Worm (Caenorhabditis elegans): ENCODE data around the gene ufbp-1.

Gene ufbp-1

ce11 chrIII:8444433-8445090, 1.2 kb upstream of the ufbp-1 start:
- no peak for TF ChIP-seq nhr-41 (GFP tag; IDR thresholded peaks at IDR 0.05)
- TF ChIP-seq egl-27 (tag; optimal IDR thresholded peaks at IDR 0.05): no peak
- TF ChIP-seq hmg-1.1 (GFP tag; IDR thresholded peaks at IDR 0.05): no peak
- TF ChIP-seq jun-1 (tag; optimal IDR thresholded peaks at IDR 0.05): no peak
- TF ChIP-seq ZK337.2 (GFP tag; IDR thresholded peaks at IDR 0.05): no peak
- no peak for TF ChIP-seq dmd-8 (GFP tag; IDR thresholded peaks at IDR 0.05)
- TF ChIP-seq set-16 (GFP tag; IDR thresholded peaks at IDR 0.05): peak; percentile 20
- no peak for TF ChIP-seq ceh-82 (tag; optimal IDR thresholded peaks at IDR 0.05)
- TF ChIP-seq unc-62 (GFP tag; optimal IDR thresholded peaks at IDR 0.05 in 1 of 2): peak in 1 of 2 experiments; percentile 82
- no peak for TF ChIP-seq unc-62 (tag; optimal IDR thresholded peaks at IDR 0.05)
- no peak for TF ChIP-seq nhr-76 (tag; optimal IDR thresholded peaks at IDR 0.05)
- TF ChIP-seq Y105C5A.15 (GFP tag; IDR thresholded peaks at IDR 0.05): 0 out of 2 replicates have a peak, but pooled peaks have one; percentile 19
- no peak for TF ChIP-seq arid-1 (GFP tag; conservative IDR thresholded peaks at IDR 0.05)
- TF ChIP-seq lir-3 (tag; optimal IDR thresholded peaks at IDR 0.05): no peak
- no peak for TF ChIP-seq vab-7 (GFP tag; IDR thresholded peaks at IDR 0.05)
- TF ChIP-seq mxl-2 (GFP tag; conservative IDR thresholded peaks at IDR 0.05): no peak
- TF ChIP-seq ceh-20 (GFP tag; IDR thresholded peaks at IDR 0.05): no peak; the same call in 1 of the 2 replicates
- no peak for TF ChIP-seq zfp-2 (tag; optimal IDR thresholded peaks at IDR 0.05)
- TF ChIP-seq aly-2 (tag; optimal IDR thresholded peaks at IDR 0.05): no peak
- TF ChIP-seq cey-2 (tag; optimal IDR thresholded peaks at IDR 0.05; ENCODE audit: borderline replicate concordance, insufficient read depth): no peak
- peak; percentile 35 for TF ChIP-seq lin-38 (GFP tag; IDR thresholded peaks at IDR 0.05)
- TF ChIP-seq F49E8.2 (tag; optimal IDR thresholded peaks at IDR 0.05; ENCODE audit: borderline replicate concordance): no peak
- TF ChIP-seq zag-1 (tag; optimal IDR thresholded peaks at IDR 0.05): no peak
- TF ChIP-seq pqm-1 (tag; optimal IDR thresholded peaks at IDR 0.05): no peak
- no peak for TF ChIP-seq daf-16 (GFP tag; optimal IDR thresholded peaks at IDR 0.05)
- peak; percentile 18 for TF ChIP-seq daf-16 (tag; optimal IDR thresholded peaks at IDR 0.05)
- TF ChIP-seq ama-1 (optimal IDR thresholded peaks at IDR 0.05): no peak
- no peak for TF ChIP-seq aha-1 (tag)
- no peak for TF ChIP-seq mdl-1 (tag; optimal IDR thresholded peaks at IDR 0.05)
- TF ChIP-seq tag-97 (GFP tag; IDR thresholded peaks at IDR 0.05): no peak
- TF ChIP-seq ceh-44 (GFP tag; IDR thresholded peaks at IDR 0.05): no peak
- no peak for TF ChIP-seq rbr-2 (tag; optimal IDR thresholded peaks at IDR 0.05)
- no peak for TF ChIP-seq nhr-111 (GFP tag; optimal IDR thresholded peaks at IDR 0.05)
- no peak for TF ChIP-seq F26F4.8 (GFP tag; conservative IDR thresholded peaks at IDR 0.05)
- TF ChIP-seq egl-43 (GFP tag; IDR thresholded peaks at IDR 0.05): no peak
- no peak for TF ChIP-seq mdt-29 (GFP tag; IDR thresholded peaks at IDR 0.05)
- TF ChIP-seq nhr-11 (tag; optimal IDR thresholded peaks at IDR 0.05): no peak
- no peak for TF ChIP-seq fkh-10 (GFP tag; optimal IDR thresholded peaks at IDR 0.05)
- no peak for TF ChIP-seq mxl-3 (GFP tag; optimal IDR thresholded peaks at IDR 0.05)
- no peak for TF ChIP-seq sdz-12 (GFP tag; optimal IDR thresholded peaks at IDR 0.05)
- TF ChIP-seq madf-5 (GFP tag; IDR thresholded peaks at IDR 0.05): no peak
- no peak for TF ChIP-seq snpc-1.2 (GFP tag; IDR thresholded peaks at IDR 0.05)

DNA sequence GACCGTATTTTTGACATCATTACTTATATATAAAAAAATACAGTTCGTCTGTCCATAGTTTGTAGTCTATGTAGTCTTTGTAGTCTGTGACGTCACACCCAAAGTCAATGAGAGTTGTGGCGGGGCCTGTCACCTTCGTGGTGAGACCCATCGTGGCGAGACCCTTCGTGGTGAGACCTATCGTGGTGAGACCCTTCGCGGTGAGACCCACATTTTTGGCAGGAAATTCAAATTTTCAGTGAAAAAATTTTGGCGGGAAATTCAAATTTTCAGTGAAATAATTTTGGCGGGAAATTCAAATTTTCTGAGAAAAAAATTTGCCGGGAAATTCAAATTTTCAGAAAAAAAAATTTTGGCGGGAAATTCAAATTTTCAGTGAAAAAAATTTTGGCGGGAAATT, 2.1 kb downstream of the ufbp-1 start:
- TF ChIP-seq lin-38 (GFP tag; IDR thresholded peaks at IDR 0.05) (peak; percentile 10; the same call in 1 of the 2 replicates), nhr-42 (GFP tag; IDR thresholded peaks at IDR 0.05) (0 out of 2 replicates have a peak, but pooled peaks have one; percentile 28), D1046.2 (GFP tag; IDR thresholded peaks at IDR 0.05) (0 out of 2 replicates have a peak, but pooled peaks have one; percentile 16)

Data from whole organism, L4 larva.